Worm (Caenorhabditis elegans) whole organism, L4 larva: ENCODE data around the gene W07G4.5.

Experiments
- F10B5.3 ChIP-seq: sonication (generic microtip); optimal IDR thresholded peaks from 2 replicates; lab custom pipeline; 2016; ENCODE audit warnings: mild to moderate bottlenecking, missing genetic modification characterization, missing compliant biosample characterization
- Y5F2A.4 ChIP-seq: fragments of 200-800 bp; sonication (Bioruptor generic); optimal IDR thresholded peaks from 2 replicates; lab custom pipeline; 2018; ENCODE audit warnings: mild to moderate bottlenecking, missing genetic modification characterization, missing compliant biosample characterization
- aha-1 ChIP-seq: fragments of 150-350 bp; peaks from one replicate; lab custom pipeline; 2014; ENCODE audit warnings: missing biosample characterization, missing genetic modification characterization
- ceh-44 ChIP-seq: fragments of 200-800 bp; sonication (Bioruptor generic); IDR thresholded peaks from 2 replicates; pipeline ENCODE4 v1.3.6; 2022; ENCODE audit warnings: missing genetic modification reagents, missing genetic modification characterization, missing compliant biosample characterization
- daf-12 ChIP-seq: fragments of 150-350 bp; optimal IDR thresholded peaks from 2 replicates; lab custom pipeline; 2014; ENCODE audit warnings: missing biosample characterization, missing genetic modification reagents, missing genetic modification characterization
- daf-16 ChIP-seq, 3 experiments: sonication (generic microtip); optimal IDR thresholded peaks; 2 replicates each; lab custom pipeline; 2016 to 2017; ENCODE audit warnings: missing genetic modification characterization in 3 of 3, missing genetic modification reagents in 3 of 3, mild to moderate bottlenecking in 2 of 3, missing compliant biosample characterization in 2 of 3, missing biosample characterization in 1 of 3, moderate library complexity in 1 of 3
- egl-43 ChIP-seq: fragments of 200-800 bp; sonication (Bioruptor generic); IDR thresholded peaks from 2 replicates; pipeline ENCODE4 v1.3.6; 2022; ENCODE audit warnings: missing genetic modification reagents, missing genetic modification characterization, missing compliant biosample characterization
- gei-8 ChIP-seq: fragments of 200-800 bp; sonication (Bioruptor generic); optimal IDR thresholded peaks from 2 replicates; lab custom pipeline; 2018; ENCODE audit warnings: mild to moderate bottlenecking, missing genetic modification characterization, missing compliant biosample characterization
- lim-7 ChIP-seq: fragments of 200-800 bp; sonication (Bioruptor generic); IDR thresholded peaks from 2 replicates; pipeline ENCODE4 v1.3.6; 2022; ENCODE audit warnings: missing genetic modification characterization, missing compliant biosample characterization
- lin-15B ChIP-seq: fragments of 150-350 bp; sonication (generic microtip); optimal IDR thresholded peaks from 3 replicates; lab custom pipeline; 2014; ENCODE audit warnings: missing biosample characterization, missing genetic modification characterization
- lin-39 ChIP-seq: fragments of 150-350 bp; optimal IDR thresholded peaks from 2 replicates; lab custom pipeline; 2014; ENCODE audit warnings: missing biosample characterization, missing genetic modification reagents, missing genetic modification characterization
- mdl-1 ChIP-seq, 2 experiments: fragments of 150-350 bp in 1 of 2; sonication (generic microtip) in 1 of 2; optimal IDR thresholded peaks; 2 replicates each; lab custom pipeline; 2014 to 2017; ENCODE audit warnings: missing biosample characterization in 2 of 2, missing genetic modification characterization in 2 of 2
- mdt-29 ChIP-seq: fragments of 200-800 bp; sonication (Bioruptor generic); IDR thresholded peaks from 2 replicates; pipeline ENCODE4 v1.3.6; 2022; ENCODE audit warnings: missing genetic modification reagents, missing genetic modification characterization, missing compliant biosample characterization
- nhr-10 ChIP-seq: fragments of 150-350 bp; optimal IDR thresholded peaks from 2 replicates; lab custom pipeline; 2014; ENCODE audit warnings: missing biosample characterization, missing genetic modification characterization
- spr-1 ChIP-seq: sonication (generic microtip); optimal IDR thresholded peaks from 2 replicates; lab custom pipeline; 2016; ENCODE audit warnings: mild to moderate bottlenecking, missing genetic modification characterization, missing compliant biosample characterization
- tag-97 ChIP-seq: fragments of 200-800 bp; sonication (Bioruptor generic); IDR thresholded peaks from 2 replicates; pipeline ENCODE4 v1.3.6; 2022; ENCODE audit warnings: missing genetic modification characterization, missing compliant biosample characterization
- unc-130 ChIP-seq: sonication (generic microtip); optimal IDR thresholded peaks from 2 replicates; lab custom pipeline; 2016; ENCODE audit warnings: missing genetic modification reagents, missing genetic modification characterization, missing compliant biosample characterization
- unc-39 ChIP-seq: sonication (generic microtip); optimal IDR thresholded peaks from 2 replicates; lab custom pipeline; 2017; ENCODE audit warnings: missing biosample characterization, missing genetic modification characterization
- unc-62 ChIP-seq, 3 experiments: fragments of 150-350 bp in 1 of 3; sonication (generic microtip); optimal IDR thresholded peaks in 2 of 3; peaks in 1 of 3; 1 replicate in 1 of 3; 2 replicates in 2 of 3; lab custom pipeline; 2014 to 2017; ENCODE audit warnings: missing biosample characterization in 3 of 3, missing genetic modification characterization in 3 of 3, missing genetic modification reagents in 3 of 3, missing genotype in 1 of 3

Gene W07G4.5

ce11 chrV:13092349-13092748 lies 44.6 kb downstream of the W07G4.5 start, which contains the start of gene lurp-4:
Gene lurp-4, plus strand, starts transcription at chrV:13092649.
- no peak for TF ChIP-seq unc-62 (GFP tag; optimal IDR thresholded peaks at IDR 0.05 in 1 of 2; lab: Kevin White, UChicago)
- no peak for TF ChIP-seq unc-62 (tag; optimal IDR thresholded peaks at IDR 0.05; lab: Kevin White, UChicago)
- TF ChIP-seq Y5F2A.4 = no peak
- no peak for TF ChIP-seq daf-12
- TF ChIP-seq ceh-44 (GFP tag; lab: Robert Waterston, UW) = no peak
- no peak for TF ChIP-seq lim-7 (GFP tag; lab: Robert Waterston, UW)
- TF ChIP-seq lin-39 (tag; lab: Kevin White, UChicago) = no peak
- no peak for TF ChIP-seq mdt-29 (GFP tag; lab: Robert Waterston, UW)
- TF ChIP-seq mdl-1 (tag; optimal IDR thresholded peaks at IDR 0.05; lab: Kevin White, UChicago) = no peak
- TF ChIP-seq unc-39 (tag; lab: Kevin White, UChicago) = no peak
- TF ChIP-seq daf-16 (GFP tag; optimal IDR thresholded peaks at IDR 0.05; lab: Kevin White, UChicago) = no peak
- TF ChIP-seq daf-16 (tag; optimal IDR thresholded peaks at IDR 0.05; lab: Kevin White, UChicago) = no peak
- no peak for TF ChIP-seq gei-8 (GFP tag; lab: Kevin White, UChicago)
- TF ChIP-seq spr-1 (tag; lab: Kevin White, UChicago) = no peak
- TF ChIP-seq, all 104 proteins: peak for 0

- TF ChIP-seq aha-1 (tag; lab: Kevin White, UChicago) (no peak), unc-130 (GFP tag; lab: Kevin White, UChicago) (no peak), ceh-44 (GFP tag; lab: Robert Waterston, UW) (no peak), F10B5.3 (tag; lab: Kevin White, UChicago) (no peak), nhr-10 (tag; lab: Kevin White, UChicago) (no peak), lin-15B (tag; lab: Kevin White, UChicago) (no peak), egl-43 (GFP tag; lab: Robert Waterston, UW) (no peak), tag-97 (GFP tag; lab: Robert Waterston, UW) (no peak)
These were observed 47.9 kb downstream of the W07G4.5 start, which contains the start of gene C34B4.5 for ce11 chrV:13095654-13096053. Gene C34B4.5, plus strand, starts transcription at chrV:13095954.
